Fruit fly (Drosophila melanogaster) whole organism, embryonic: ENCODE measurements around the gene CG34409.

Experiments used
- Atf3 ChIP-seq: fragments of 200-800 bp; sonication (Bioruptor generic); optimal IDR thresholded peaks from 3 replicates; lab custom pipeline; 2016; ENCODE audit warnings: missing biosample characterization, missing genetic modification characterization
- CG10979 ChIP-seq: fragments of 200-800 bp; sonication (Bioruptor generic); optimal IDR thresholded peaks from 2 replicates; lab custom pipeline; 2018; ENCODE audit warnings: missing biosample characterization, mild to moderate bottlenecking, missing genetic modification characterization, moderate library complexity
- CG11085 ChIP-seq: fragments of 200-800 bp; sonication (Bioruptor generic); IDR thresholded peaks from 2 replicates; pipeline ENCODE4 v1.3.6; 2022; ENCODE audit warnings: missing biosample characterization, missing genetic modification characterization
- CG12104 ChIP-seq: fragments of 200-800 bp; sonication (Bioruptor generic); optimal IDR thresholded peaks from 3 replicates; lab custom pipeline; 2016; ENCODE audit warnings: missing biosample characterization, missing genetic modification characterization
- CG12744 ChIP-seq: fragments of 200-800 bp; sonication (Bioruptor generic); optimal IDR thresholded peaks from 2 replicates; lab custom pipeline; 2016; ENCODE audit warnings: missing biosample characterization, missing genetic modification characterization
- CG13424 ChIP-seq: fragments of 200-800 bp; sonication (Bioruptor generic); optimal IDR thresholded peaks from 2 replicates; lab custom pipeline; 2019; ENCODE audit warnings: missing biosample characterization, mild to moderate bottlenecking, missing genetic modification characterization, moderate library complexity
- CG16813 ChIP-seq: fragments of 200-800 bp; sonication (Bioruptor generic); IDR thresholded peaks from 3 replicates; pipeline ENCODE4 v1.3.6; 2022; ENCODE audit warnings: missing biosample characterization, missing genetic modification characterization; ENCODE audit not compliant: partially characterized antibody
- CG18619 ChIP-seq: fragments of 200-800 bp; sonication (Bioruptor generic); optimal IDR thresholded peaks from 3 replicates; lab custom pipeline; 2017; ENCODE audit warnings: missing biosample characterization, mild to moderate bottlenecking, missing genetic modification characterization
- CG18764 ChIP-seq: fragments of 200-800 bp; sonication (Bioruptor generic); optimal IDR thresholded peaks from 3 replicates; lab custom pipeline; 2016; ENCODE audit warnings: missing biosample characterization, missing genetic modification characterization
- CG2712 ChIP-seq: fragments of 200-800 bp; optimal IDR thresholded peaks from 3 replicates; lab custom pipeline; 2019; ENCODE audit warnings: missing biosample characterization, mild to moderate bottlenecking, missing genetic modification characterization, moderate library complexity
- CG31224 ChIP-seq: fragments of 200-800 bp; sonication (Bioruptor generic); IDR thresholded peaks from 2 replicates; pipeline ENCODE4 v1.3.6; 2022; ENCODE audit warnings: missing biosample characterization, missing genetic modification characterization
- CG31441 ChIP-seq: fragments of 200-800 bp; sonication (Bioruptor generic); IDR thresholded peaks from 2 replicates; pipeline ENCODE4 v1.3.6; 2022; ENCODE audit warnings: missing biosample characterization, missing genetic modification characterization
- CG32532 ChIP-seq: fragments of 200-800 bp; sonication (Bioruptor generic); IDR thresholded peaks from 2 replicates; pipeline ENCODE4 v1.3.6; 2022; ENCODE audit warnings: missing biosample characterization, missing genetic modification characterization
- CG34422 ChIP-seq: fragments of 200-800 bp; sonication (Bioruptor generic); IDR thresholded peaks from 3 replicates; pipeline ENCODE4 v1.3.6; 2022; ENCODE audit warnings: missing biosample characterization, missing genetic modification characterization
- CG4854 ChIP-seq: fragments of 200-800 bp; sonication (Bioruptor generic); optimal IDR thresholded peaks from 2 replicates; lab custom pipeline; 2016; ENCODE audit warnings: missing biosample characterization, missing genetic modification characterization, inconsistent platforms
- CG6791 ChIP-seq: fragments of 200-800 bp; sonication (Bioruptor generic); IDR thresholded peaks from 3 replicates; pipeline ENCODE4 v1.3.6; 2022; ENCODE audit warnings: missing biosample characterization, missing genetic modification characterization; ENCODE audit not compliant: partially characterized antibody
- CG6813 ChIP-seq: fragments of 200-800 bp; sonication (Bioruptor generic); optimal IDR thresholded peaks from 2 replicates; lab custom pipeline; 2017; ENCODE audit warnings: missing biosample characterization, missing genetic modification characterization, mild to moderate bottlenecking, moderate library complexity, missing genetic modification reagents
- CG7372 ChIP-seq: fragments of 200-800 bp; sonication (Bioruptor generic); IDR thresholded peaks from 2 replicates; pipeline ENCODE4 v1.3.6; 2022; ENCODE audit warnings: missing biosample characterization, missing genetic modification characterization
- CG7556 ChIP-seq: fragments of 200-800 bp; sonication (Bioruptor generic); optimal IDR thresholded peaks from 2 replicates; lab custom pipeline; 2017; ENCODE audit warnings: missing biosample characterization, mild to moderate bottlenecking, missing genetic modification characterization
- CG9797 ChIP-seq: fragments of 200-800 bp; sonication (Bioruptor generic); optimal IDR thresholded peaks from 3 replicates; lab custom pipeline; 2018; ENCODE audit warnings: missing biosample characterization, mild to moderate bottlenecking, missing genetic modification characterization
- CG9876 ChIP-seq: fragments of 200-800 bp; sonication (Bioruptor generic); optimal IDR thresholded peaks from 2 replicates; lab custom pipeline; 2016; ENCODE audit warnings: missing biosample characterization, missing genetic modification characterization
- D ChIP-seq, 2 experiments: fragments of 200-800 bp in 1 of 2; fragments of >200 bp in 1 of 2; sonication (Bioruptor generic) in 1 of 2; optimal IDR thresholded peaks; 2 replicates in 1 of 2; 3 replicates in 1 of 2; lab custom pipeline; 2017; ENCODE audit warnings: mild to moderate bottlenecking in 1 of 2, missing biosample characterization in 1 of 2, missing genetic modification characterization in 1 of 2, missing genetic modification reagents in 1 of 2
- Doc3 ChIP-seq: fragments of 200-800 bp; sonication (Bioruptor generic); IDR thresholded peaks from 3 replicates; pipeline ENCODE4 v1.3.6; 2022; ENCODE audit warnings: missing biosample characterization, missing genetic modification characterization; ENCODE audit not compliant: partially characterized antibody
- Pdp1 ChIP-seq, 2 experiments: fragments of 200-800 bp; sonication (Bioruptor generic); optimal IDR thresholded peaks; 3 replicates each; lab custom pipeline; 2016; ENCODE audit warnings: missing biosample characterization in 2 of 2, missing genetic modification characterization in 2 of 2, mild to moderate bottlenecking in 1 of 2, moderate library complexity in 1 of 2
- Scr ChIP-seq: fragments of 200-800 bp; sonication (Bioruptor generic); IDR thresholded peaks from 2 replicates; pipeline ENCODE4 v1.3.6; 2022; ENCODE audit warnings: missing biosample characterization, missing genetic modification characterization; ENCODE audit not compliant: partially characterized antibody
- Sin3A ChIP-seq: fragments of >200 bp; optimal IDR thresholded peaks from 2 replicates; lab custom pipeline; 2018
- TFAM ChIP-seq: fragments of 200-800 bp; sonication (Bioruptor generic); optimal IDR thresholded peaks from 2 replicates; lab custom pipeline; 2017; ENCODE audit warnings: missing biosample characterization, missing genetic modification characterization, inconsistent platforms
- Usf ChIP-seq: fragments of 200-800 bp; sonication (Bioruptor generic); optimal IDR thresholded peaks from 2 replicates; lab custom pipeline; 2017; ENCODE audit warnings: missing genotype, missing biosample characterization, missing genetic modification characterization
- ap ChIP-seq: fragments of 200-800 bp; sonication (Bioruptor generic); IDR thresholded peaks from 2 replicates; pipeline ENCODE4 v1.3.6; 2022; ENCODE audit warnings: missing biosample characterization, missing genetic modification characterization
- dmrt11E ChIP-seq: fragments of 200-800 bp; sonication (Bioruptor generic); optimal IDR thresholded peaks from 3 replicates; lab custom pipeline; 2018; ENCODE audit warnings: missing biosample characterization, mild to moderate bottlenecking, missing genetic modification characterization, moderate library complexity
- dpn ChIP-seq, 2 experiments: fragments of 200-800 bp; sonication (Bioruptor generic); optimal IDR thresholded peaks; 3 replicates each; lab custom pipeline; 2016; ENCODE audit warnings: missing biosample characterization in 2 of 2, missing genetic modification characterization in 2 of 2
- fd64A ChIP-seq: fragments of 200-800 bp; sonication (Bioruptor generic); optimal IDR thresholded peaks from 3 replicates; lab custom pipeline; 2018; ENCODE audit warnings: missing biosample characterization, mild to moderate bottlenecking, missing genetic modification characterization
- gcm ChIP-seq: fragments of 200-800 bp; sonication (Bioruptor generic); optimal IDR thresholded peaks from 2 replicates; lab custom pipeline; 2019; ENCODE audit warnings: missing biosample characterization, mild to moderate bottlenecking, missing genetic modification characterization, moderate library complexity
- gfzf ChIP-seq: fragments of 200-800 bp; sonication (Bioruptor generic); optimal IDR thresholded peaks from 2 replicates; lab custom pipeline; 2016; ENCODE audit warnings: missing biosample characterization, mild to moderate bottlenecking, missing genetic modification characterization, moderate library complexity
- gsb ChIP-seq: fragments of 200-800 bp; sonication (Bioruptor generic); IDR thresholded peaks from 2 replicates; pipeline ENCODE4 v1.3.6; 2022; ENCODE audit warnings: missing biosample characterization, missing genetic modification characterization
- gt ChIP-seq: fragments of 200-800 bp; sonication (Bioruptor generic); IDR thresholded peaks from 2 replicates; pipeline ENCODE4 v1.3.6; 2022; ENCODE audit warnings: missing biosample characterization, missing genetic modification characterization
- lov ChIP-seq, 2 experiments: fragments of 200-800 bp in 1 of 2; fragments of >200 bp in 1 of 2; sonication (Bioruptor generic) in 1 of 2; IDR thresholded peaks in 1 of 2; optimal IDR thresholded peaks in 1 of 2; 2 replicates in 1 of 2; 3 replicates in 1 of 2; pipeline versions ENCODE4 v1.3.6 to Lab custom; 2017 to 2022; ENCODE audit warnings: missing biosample characterization in 1 of 2, missing genetic modification characterization in 1 of 2
- maf-S ChIP-seq: fragments of 200-800 bp; sonication (Bioruptor generic); optimal IDR thresholded peaks from 2 replicates; lab custom pipeline; 2016; ENCODE audit warnings: missing biosample characterization, missing genetic modification characterization
- org-1 ChIP-seq: fragments of 200-800 bp; sonication (Bioruptor generic); optimal IDR thresholded peaks from 2 replicates; lab custom pipeline; 2017; ENCODE audit warnings: missing biosample characterization, missing genetic modification characterization
- pb ChIP-seq: fragments of 200-800 bp; sonication (Bioruptor generic); optimal IDR thresholded peaks from 3 replicates; lab custom pipeline; 2016; ENCODE audit warnings: missing biosample characterization, missing genetic modification characterization
- salm ChIP-seq: fragments of 200-800 bp; sonication (Bioruptor generic); optimal IDR thresholded peaks from 2 replicates; lab custom pipeline; 2018; ENCODE audit warnings: missing biosample characterization, mild to moderate bottlenecking, missing genetic modification characterization
- sna ChIP-seq: fragments of 200-800 bp; sonication (Bioruptor generic); IDR thresholded peaks from 2 replicates; pipeline ENCODE4 v1.3.6; 2022; ENCODE audit warnings: missing biosample characterization, missing genetic modification characterization; ENCODE audit not compliant: partially characterized antibody
- so ChIP-seq: fragments of 200-800 bp; sonication (Bioruptor generic); IDR thresholded peaks from 3 replicates; pipeline ENCODE4 v1.3.6; 2022; ENCODE audit warnings: missing biosample characterization, missing genetic modification characterization
- sqz ChIP-seq: fragments of 200-800 bp; sonication (Bioruptor generic); optimal IDR thresholded peaks from 3 replicates; lab custom pipeline; 2018; ENCODE audit warnings: missing biosample characterization, mild to moderate bottlenecking, missing genetic modification characterization
- tgo ChIP-seq: fragments of 200-800 bp; sonication (Bioruptor generic); IDR thresholded peaks from 3 replicates; pipeline ENCODE4 v1.3.6; 2022; ENCODE audit warnings: missing biosample characterization, missing genetic modification characterization
- toy ChIP-seq: fragments of 200-800 bp; sonication (Bioruptor generic); IDR thresholded peaks from 2 replicates; pipeline ENCODE4 v1.3.6; 2022; ENCODE audit warnings: missing biosample characterization, missing genetic modification characterization
- zen2 ChIP-seq: fragments of 200-800 bp; sonication (Bioruptor generic); IDR thresholded peaks from 3 replicates; pipeline ENCODE4 v1.3.6; 2022; ENCODE audit warnings: missing biosample characterization, missing genetic modification characterization; ENCODE audit not compliant: partially characterized antibody

Gene CG34409

DNA sequence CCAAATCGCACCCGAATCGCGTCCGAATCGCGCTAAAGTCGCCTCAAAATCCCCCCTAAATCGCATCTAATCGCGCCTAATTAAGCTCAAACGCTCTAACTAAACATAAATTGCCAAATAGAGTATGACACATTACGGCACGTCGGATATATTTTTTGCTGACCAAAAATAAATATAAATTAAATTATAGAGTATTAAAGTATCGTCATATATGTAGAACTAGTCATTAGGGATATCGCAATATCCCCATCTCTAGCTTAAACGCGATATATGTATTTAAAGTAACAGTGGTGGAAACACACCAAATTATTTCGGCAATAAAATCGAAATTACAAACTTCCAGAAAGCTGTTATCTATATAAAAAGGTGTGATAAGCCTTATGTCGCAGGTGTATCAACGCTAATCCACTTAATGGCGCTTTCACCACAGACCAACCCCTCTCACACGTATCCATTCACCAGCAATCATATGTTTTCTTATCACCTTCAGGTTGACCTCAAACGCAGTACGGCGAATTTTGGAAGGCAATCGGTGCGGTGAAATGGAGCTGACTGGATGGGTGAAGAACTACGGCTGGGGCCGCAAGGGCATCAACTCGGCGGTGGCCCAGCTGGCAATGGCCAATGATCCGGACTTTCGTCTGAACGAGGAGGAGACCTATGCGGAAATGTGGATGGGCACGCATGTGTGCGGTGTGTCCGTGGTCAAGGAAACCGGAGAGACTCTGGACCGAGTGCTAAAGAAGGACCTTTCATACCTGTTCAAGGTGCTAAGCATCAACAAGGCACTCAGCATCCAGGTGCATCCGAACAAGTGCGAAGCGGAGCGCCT is 13.4 kb upstream of the CG34409 start, which contains the start of gene Mpi (continued):
- TF ChIP-seq maf-S (GFP tag; lab: Kevin White, UChicago) (no peak), sqz (GFP tag; lab: Kevin White, UChicago) (no peak), gcm (GFP tag; lab: Kevin White, UChicago) (no peak), ap (GFP tag; lab: Robert Waterston, UW) (no peak), CG2712 (tag; lab: Kevin White, UChicago) (no peak), salm (tag; lab: Kevin White, UChicago) (peak; percentile 41), CG34422 (0 out of 3 replicates have a peak, but pooled peaks have one; percentile 30), toy (no peak), CG6813 (GFP tag; lab: Kevin White, UChicago) (no peak), dpn (GFP tag; optimal IDR thresholded peaks at IDR 0.05; lab: Kevin White, UChicago) (peak in 1 of 2 experiments; percentile 25), CG31224 (GFP tag; lab: Robert Waterston, UW) (no peak), zen2 (GFP tag; lab: Robert Waterston, UW) (no peak), CG12744 (no peak), CG7556 (no peak), Pdp1 (GFP tag; optimal IDR thresholded peaks at IDR 0.05; lab: Kevin White, UChicago) (peak in 1 of 2 experiments; percentile 33), CG32532 (peak; percentile 42), Atf3 (no peak), fd64A (no peak), CG12104 (no peak), Scr (GFP tag; lab: Robert Waterston, UW) (peak; percentile 66), CG6791 (no peak), D (optimal IDR thresholded peaks at IDR 0.05; lab: Kevin White, UChicago) (peak; percentile 21), D (GFP tag; optimal IDR thresholded peaks at IDR 0.05; lab: Kevin White, UChicago) (no peak), pb (no peak), TFAM (GFP tag; lab: Kevin White, UChicago) (no peak), CG9876 (GFP tag; lab: Kevin White, UChicago) (no peak), CG7372 (no peak), CG11085 (no peak), gsb (GFP tag; lab: Robert Waterston, UW) (no peak), gt (GFP tag; lab: Robert Waterston, UW) (no peak), Usf (GFP tag; lab: Kevin White, UChicago) (no peak), CG18619 (GFP tag; lab: Kevin White, UChicago) (no peak), Doc3 (GFP tag; lab: Robert Waterston, UW) (peak; percentile 53; the same call in 2 of the 3 replicates), lov (optimal IDR thresholded peaks at IDR 0.05; lab: Kevin White, UChicago) (no peak), lov (GFP tag; IDR thresholded peaks at IDR 0.05; lab: Robert Waterston, UW) (no peak), Sin3A (lab: Kevin White, UChicago) (no peak), gfzf (GFP tag; lab: Kevin White, UChicago) (peak; percentile 39), org-1 (no peak), dmrt11E (peak; percentile 49), CG9797 (GFP tag; lab: Kevin White, UChicago) (peak; percentile 6), tgo (no peak), CG13424 (tag; lab: Kevin White, UChicago) (peak; percentile 49), sna (0 out of 2 replicates have a peak, but pooled peaks have one; percentile 50), CG18764 (GFP tag; lab: Kevin White, UChicago) (no peak), CG31441 (GFP tag; lab: Robert Waterston, UW) (no peak), so (GFP tag; lab: Robert Waterston, UW) (0 out of 3 replicates have a peak, but pooled peaks have one; percentile 30), CG16813 (GFP tag; lab: Robert Waterston, UW) (peak; percentile 52; the same call in 1 of the 3 replicates), CG4854 (GFP tag; lab: Kevin White, UChicago) (no peak), CG10979 (tag; lab: Kevin White, UChicago) (peak; percentile 44)
